Fruit fly (Drosophila melanogaster) whole organism, embryonic: ENCODE measurements around the gene Hand.

Experiments
- Awh ChIP-seq: fragments of 200-800 bp; sonication (Bioruptor generic); IDR thresholded peaks from 2 replicates; pipeline ENCODE4, ENCODE4 v1.3.6; 2022; ENCODE audit warnings: missing biosample characterization, missing genetic modification characterization
- CG10543 ChIP-seq: fragments of 200-800 bp; sonication (Bioruptor generic); optimal IDR thresholded peaks from 3 replicates; lab custom pipeline; 2017; ENCODE audit warnings: missing biosample characterization, mild to moderate bottlenecking, missing genetic modification characterization, moderate library complexity
- CG11398 ChIP-seq: fragments of 200-800 bp; sonication (Bioruptor generic); optimal IDR thresholded peaks from 2 replicates; lab custom pipeline; 2016; ENCODE audit warnings: missing biosample characterization, missing genetic modification characterization
- CG13424 ChIP-seq: fragments of 200-800 bp; sonication (Bioruptor generic); optimal IDR thresholded peaks from 2 replicates; lab custom pipeline; 2019; ENCODE audit warnings: missing biosample characterization, mild to moderate bottlenecking, missing genetic modification characterization, moderate library complexity
- CG15073 ChIP-seq: fragments of 200-800 bp; sonication (Bioruptor generic); optimal IDR thresholded peaks from 2 replicates; lab custom pipeline; 2016; ENCODE audit warnings: missing biosample characterization, missing genetic modification characterization
- CG15269 ChIP-seq: fragments of 200-800 bp; sonication (Bioruptor generic); optimal IDR thresholded peaks from 2 replicates; lab custom pipeline; 2018; ENCODE audit warnings: missing biosample characterization, mild to moderate bottlenecking, missing genetic modification characterization, moderate library complexity
- CG15601 ChIP-seq: fragments of 200-800 bp; sonication (Bioruptor generic); optimal IDR thresholded peaks from 3 replicates; lab custom pipeline; 2019; ENCODE audit warnings: missing biosample characterization, mild to moderate bottlenecking, missing genetic modification characterization, moderate library complexity
- CG1602 ChIP-seq: fragments of 200-800 bp; sonication (Bioruptor generic); optimal IDR thresholded peaks from 3 replicates; lab custom pipeline; 2016; ENCODE audit warnings: missing biosample characterization, missing genetic modification characterization
- CG17328 ChIP-seq: fragments of 200-800 bp; sonication (Bioruptor generic); IDR thresholded peaks from 2 replicates; pipeline ENCODE4 v1.3.6; 2022; ENCODE audit warnings: missing biosample characterization, missing genetic modification characterization
- CG1832 ChIP-seq: fragments of 200-800 bp; sonication (Bioruptor generic); optimal IDR thresholded peaks from 2 replicates; lab custom pipeline; 2017; ENCODE audit warnings: missing biosample characterization, mild to moderate bottlenecking, missing genetic modification characterization, inconsistent platforms
- CG32532 ChIP-seq: fragments of 200-800 bp; sonication (Bioruptor generic); IDR thresholded peaks from 2 replicates; pipeline ENCODE4 v1.3.6; 2022; ENCODE audit warnings: missing biosample characterization, missing genetic modification characterization
- CG42726 ChIP-seq: fragments of 200-800 bp; sonication (Bioruptor generic); IDR thresholded peaks from 2 replicates; pipeline ENCODE4 v1.3.6; 2022; ENCODE audit warnings: missing biosample characterization, missing genetic modification characterization; ENCODE audit not compliant: partially characterized antibody
- CG4282 ChIP-seq: fragments of 200-800 bp; sonication (Bioruptor generic); optimal IDR thresholded peaks from 2 replicates; lab custom pipeline; 2016; ENCODE audit warnings: missing biosample characterization, missing genetic modification characterization
- CG4707 ChIP-seq: fragments of 200-800 bp; sonication (Bioruptor generic); optimal IDR thresholded peaks from 2 replicates; lab custom pipeline; 2018; ENCODE audit warnings: missing biosample characterization, mild to moderate bottlenecking, missing genetic modification characterization, moderate library complexity
- CG6175 ChIP-seq: fragments of 200-800 bp; sonication (Bioruptor generic); IDR thresholded peaks from 3 replicates; pipeline ENCODE4 v1.3.6; 2022; ENCODE audit warnings: missing biosample characterization, missing genetic modification characterization
- CG6765 ChIP-seq: fragments of 200-800 bp; sonication (Bioruptor generic); optimal IDR thresholded peaks from 3 replicates; lab custom pipeline; 2017; ENCODE audit warnings: missing biosample characterization, mild to moderate bottlenecking, missing genetic modification characterization
- CG8290 ChIP-seq, 3 experiments: fragments of 200-800 bp; sonication (Bioruptor generic); optimal IDR thresholded peaks; 2 replicates each; lab custom pipeline; 2016 to 2019; ENCODE audit warnings: missing biosample characterization in 3 of 3, missing genetic modification characterization in 3 of 3, mild to moderate bottlenecking in 2 of 3, moderate library complexity in 1 of 3
- Dfd ChIP-seq, 2 experiments: fragments of >200 bp; optimal IDR thresholded peaks; 2 replicates each; lab custom pipeline; 2017; ENCODE audit warnings: missing biosample characterization in 2 of 2, missing genetic modification characterization in 2 of 2
- Doc2 ChIP-seq: fragments of 200-800 bp; sonication (Bioruptor generic); IDR thresholded peaks from 2 replicates; pipeline ENCODE4 v1.3.6; 2022; ENCODE audit warnings: missing biosample characterization, missing genetic modification characterization
- Gsc ChIP-seq: fragments of 200-800 bp; sonication (Bioruptor generic); IDR thresholded peaks from 2 replicates; pipeline ENCODE4 v1.3.6; 2022; ENCODE audit warnings: missing biosample characterization, missing genetic modification characterization
- Mes4 ChIP-seq: fragments of 200-800 bp; sonication (Bioruptor generic); optimal IDR thresholded peaks from 2 replicates; lab custom pipeline; 2016; ENCODE audit warnings: missing biosample characterization, missing genetic modification characterization
- Usf ChIP-seq: fragments of 200-800 bp; sonication (Bioruptor generic); optimal IDR thresholded peaks from 2 replicates; lab custom pipeline; 2017; ENCODE audit warnings: missing genotype, missing biosample characterization, missing genetic modification characterization
- ash1 ChIP-seq: fragments of 200-800 bp; sonication (Bioruptor generic); optimal IDR thresholded peaks from 2 replicates; lab custom pipeline; 2018; ENCODE audit warnings: missing biosample characterization, mild to moderate bottlenecking, missing genetic modification characterization
- ato ChIP-seq: fragments of 200-800 bp; sonication (Bioruptor generic); IDR thresholded peaks from 2 replicates; pipeline ENCODE4 v1.3.6; 2022; ENCODE audit warnings: missing biosample characterization, missing genetic modification characterization; ENCODE audit not compliant: partially characterized antibody
- bcd ChIP-seq: fragments of 200-800 bp; sonication (Bioruptor generic); optimal IDR thresholded peaks from 2 replicates; lab custom pipeline; 2017; ENCODE audit warnings: missing biosample characterization, mild to moderate bottlenecking, missing genetic modification characterization
- chinmo ChIP-seq: fragments of 200-800 bp; sonication (Bioruptor generic); IDR thresholded peaks from 4 replicates; pipeline ENCODE4 v1.3.6; 2022; ENCODE audit warnings: missing biosample characterization, missing genetic modification characterization; ENCODE audit not compliant: partially characterized antibody
- chm ChIP-seq: fragments of 200-800 bp; sonication (Bioruptor generic); IDR thresholded peaks from 2 replicates; pipeline ENCODE4 v1.3.6; 2022; ENCODE audit warnings: missing biosample characterization, missing genetic modification characterization
- dimm ChIP-seq: fragments of 200-800 bp; sonication (Bioruptor generic); IDR thresholded peaks from 2 replicates; pipeline ENCODE4 v1.3.6; 2022; ENCODE audit warnings: missing biosample characterization, missing genetic modification characterization
- dmrt99B ChIP-seq: fragments of 200-800 bp; sonication (Bioruptor generic); optimal IDR thresholded peaks from 2 replicates; lab custom pipeline; 2018; ENCODE audit warnings: missing biosample characterization, mild to moderate bottlenecking, missing genetic modification characterization, moderate library complexity
- exex ChIP-seq: fragments of 200-800 bp; sonication (Bioruptor generic); optimal IDR thresholded peaks from 4 replicates; lab custom pipeline; 2018; ENCODE audit warnings: missing biosample characterization, mild to moderate bottlenecking, missing genetic modification characterization, moderate library complexity
- fd96Cb ChIP-seq: fragments of 200-800 bp; sonication (Bioruptor generic); optimal IDR thresholded peaks from 2 replicates; lab custom pipeline; 2018; ENCODE audit warnings: missing biosample characterization, mild to moderate bottlenecking, missing genetic modification characterization, moderate library complexity
- gsb-n ChIP-seq: fragments of 200-800 bp; sonication (Bioruptor generic); optimal IDR thresholded peaks from 3 replicates; lab custom pipeline; 2018; ENCODE audit warnings: missing biosample characterization, mild to moderate bottlenecking, missing genetic modification characterization
- hb ChIP-seq: fragments of 200-800 bp; sonication (Bioruptor generic); IDR thresholded peaks from 3 replicates; pipeline ENCODE4 v1.3.6; 2022; ENCODE audit warnings: missing biosample characterization, missing genetic modification characterization; ENCODE audit not compliant: partially characterized antibody
- hth ChIP-seq: fragments of >200 bp; optimal IDR thresholded peaks from 2 replicates; lab custom pipeline; 2017; ENCODE audit warnings: inconsistent platforms
- insv ChIP-seq, 2 experiments: fragments of 200-800 bp; sonication (Bioruptor generic); optimal IDR thresholded peaks; 3 replicates each; lab custom pipeline; 2016 to 2018; ENCODE audit warnings: missing biosample characterization in 2 of 2, missing genetic modification characterization in 2 of 2
- jumu ChIP-seq: fragments of 200-800 bp; sonication (Bioruptor generic); optimal IDR thresholded peaks from 3 replicates; lab custom pipeline; 2016; ENCODE audit warnings: missing biosample characterization, missing genetic modification characterization
- kah ChIP-seq: fragments of 200-800 bp; sonication (Bioruptor generic); optimal IDR thresholded peaks from 2 replicates; lab custom pipeline; 2018; ENCODE audit warnings: missing biosample characterization, mild to moderate bottlenecking, missing genetic modification characterization
- kni ChIP-seq: fragments of 200-800 bp; sonication (Bioruptor generic); optimal IDR thresholded peaks from 3 replicates; lab custom pipeline; 2017; ENCODE audit warnings: mild to moderate bottlenecking, missing biosample characterization, missing genetic modification reagents, missing genetic modification characterization
- lbe ChIP-seq: fragments of 200-800 bp; sonication (Bioruptor generic); optimal IDR thresholded peaks from 2 replicates; lab custom pipeline; 2016; ENCODE audit warnings: missing biosample characterization, mild to moderate bottlenecking, missing genetic modification characterization
- lola ChIP-seq, 3 experiments: fragments of >200 bp in 2 of 3; fragments of 200-800 bp in 1 of 3; sonication (Bioruptor generic) in 1 of 3; optimal IDR thresholded peaks; 2 replicates each; lab custom pipeline; 2017 to 2019; ENCODE audit warnings: missing biosample characterization in 3 of 3, missing genetic modification characterization in 3 of 3, mild to moderate bottlenecking in 1 of 3, moderate library complexity in 1 of 3
- nerfin-2 ChIP-seq: fragments of 200-800 bp; sonication (Bioruptor generic); IDR thresholded peaks from 2 replicates; pipeline ENCODE4 v1.3.6; 2022; ENCODE audit warnings: missing biosample characterization, missing genetic modification characterization; ENCODE audit not compliant: partially characterized antibody
- nmo ChIP-seq: fragments of 200-800 bp; sonication (Bioruptor generic); optimal IDR thresholded peaks from 2 replicates; lab custom pipeline; 2018; ENCODE audit warnings: missing biosample characterization, mild to moderate bottlenecking, missing genetic modification characterization, moderate library complexity
- peb ChIP-seq: fragments of 200-800 bp; sonication (Bioruptor generic); IDR thresholded peaks from 2 replicates; pipeline ENCODE4 v1.3.6; 2022; ENCODE audit warnings: missing biosample characterization, missing genetic modification characterization
- sim ChIP-seq: fragments of 200-800 bp; sonication (Bioruptor generic); IDR thresholded peaks from 2 replicates; pipeline ENCODE4 v1.3.6; 2022; ENCODE audit warnings: missing biosample characterization, missing genetic modification characterization
- sr ChIP-seq: fragments of 200-800 bp; sonication (Bioruptor generic); IDR thresholded peaks from 3 replicates; pipeline ENCODE4 v1.3.6; 2022; ENCODE audit warnings: missing biosample characterization, missing genetic modification characterization
- tin ChIP-seq: fragments of 200-800 bp; sonication (Bioruptor generic); optimal IDR thresholded peaks from 3 replicates; lab custom pipeline; 2016; ENCODE audit warnings: missing biosample characterization, missing genetic modification characterization
- z ChIP-seq: fragments of 200-800 bp; sonication (Bioruptor generic); IDR thresholded peaks from 3 replicates; pipeline ENCODE4 v1.3.6; 2022; ENCODE audit warnings: missing biosample characterization, missing genetic modification characterization
- zen ChIP-seq: fragments of 200-800 bp; sonication (Bioruptor generic); optimal IDR thresholded peaks from 3 replicates; lab custom pipeline; 2018; ENCODE audit warnings: missing biosample characterization, mild to moderate bottlenecking, missing genetic modification characterization, moderate library complexity

Hand gene

dm6 chr2L:10260750-10261493 lies 34.3 kb downstream of the Hand start, which contains the start of gene Pten (continued):
- TF ChIP-seq Dfd (GFP tag; optimal IDR thresholded peaks at IDR 0.05; lab: Kevin White, UChicago) (no peak), gsb-n (tag; lab: Kevin White, UChicago) (no peak), chinmo (peak; percentile 85; the same call in 2 of the 4 replicates), CG32532 (peak; percentile 62; the same call in 1 of the 2 replicates), Gsc (GFP tag; lab: Robert Waterston, UW) (no peak), nerfin-2 (GFP tag; lab: Robert Waterston, UW) (peak; percentile 89), insv (GFP tag; optimal IDR thresholded peaks at IDR 0.05; lab: Kevin White, UChicago) (no peak), lbe (peak; percentile 7), ash1 (no peak), fd96Cb (tag; lab: Kevin White, UChicago) (peak; percentile 80), hb (peak; percentile 87; the same call in 2 of the 3 replicates), CG4707 (peak; percentile 61), CG17328 (GFP tag; lab: Robert Waterston, UW) (peak; percentile 44; the same call in 1 of the 2 replicates), dmrt99B (no peak), zen (tag; lab: Kevin White, UChicago) (peak; percentile 77), dimm (GFP tag; lab: Robert Waterston, UW) (no peak), Doc2 (GFP tag; lab: Robert Waterston, UW) (no peak), Mes4 (GFP tag; lab: Kevin White, UChicago) (peak; percentile 57), nmo (peak; percentile 88), kni (GFP tag; lab: Kevin White, UChicago) (no peak), CG11398 (GFP tag; lab: Kevin White, UChicago) (peak; percentile 49), CG1602 (peak; percentile 64), peb (GFP tag; lab: Robert Waterston, UW) (no peak), CG42726 (GFP tag; lab: Robert Waterston, UW) (peak; percentile 82; the same call in 1 of the 2 replicates), CG4282 (no peak), sim (GFP tag; lab: Robert Waterston, UW) (no peak), kah (GFP tag; lab: Kevin White, UChicago) (peak; percentile 83), CG13424 (tag; lab: Kevin White, UChicago) (peak; percentile 56), tin (GFP tag; lab: Kevin White, UChicago) (peak; percentile 50), chm (GFP tag; lab: Robert Waterston, UW) (no peak), bcd (GFP tag; lab: Kevin White, UChicago) (no peak), jumu (GFP tag; lab: Kevin White, UChicago) (peak; percentile 64), hth (lab: Kevin White, UChicago) (no peak), ato (peak; percentile 87), exex (tag; lab: Kevin White, UChicago) (no peak), z (GFP tag; lab: Robert Waterston, UW) (no peak), CG15269 (tag; lab: Kevin White, UChicago) (no peak), CG6765 (peak; percentile 37), lola (GFP tag; optimal IDR thresholded peaks at IDR 0.05; lab: Kevin White, UChicago) (peak in 1 of 3 experiments; percentile 84), Usf (GFP tag; lab: Kevin White, UChicago) (no peak), CG8290 (GFP tag; optimal IDR thresholded peaks at IDR 0.05; lab: Kevin White, UChicago) (no peak), CG8290 (tag; optimal IDR thresholded peaks at IDR 0.05; lab: Kevin White, UChicago) (peak in 1 of 2 experiments; percentile 12), CG15073 (GFP tag; lab: Kevin White, UChicago) (no peak), CG15601 (tag; lab: Kevin White, UChicago) (no peak), sr (GFP tag; lab: Robert Waterston, UW) (no peak), CG1832 (GFP tag; lab: Kevin White, UChicago) (no peak), CG6175 (no peak), CG10543 (GFP tag; lab: Kevin White, UChicago) (no peak), Awh (peak; percentile 54; the same call in 1 of the 2 replicates)
